Worm (Caenorhabditis elegans): ENCODE data around the gene srg-26.

DNA sequence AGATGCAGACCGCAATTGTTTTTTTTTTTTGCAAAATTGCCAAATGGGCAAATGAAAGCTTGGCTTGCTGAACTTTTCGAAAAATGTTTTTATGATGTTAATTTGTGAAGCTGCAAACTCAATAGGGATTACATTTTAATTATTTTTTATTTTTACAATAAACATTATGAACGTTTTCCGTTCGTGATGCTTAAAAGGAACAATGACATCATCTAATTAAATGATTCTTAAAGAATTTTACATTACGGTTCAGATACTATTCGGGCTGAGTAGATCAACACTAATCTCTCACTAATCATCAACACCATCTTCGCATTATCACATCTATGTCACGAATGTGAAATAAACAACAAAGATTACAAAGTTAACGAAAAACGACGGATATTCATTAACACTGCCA lies 18.6 kb upstream of the srg-26 start, which contains the start of gene C10G8.3:
- TF ChIP-seq unc-62 (GFP tag; optimal IDR thresholded peaks at IDR 0.05): no peak
- no peak for TF ChIP-seq elt-1 (tag; optimal IDR thresholded peaks at IDR 0.05)
- TF ChIP-seq lin-15B (tag; optimal IDR thresholded peaks at IDR 0.05): no peak
- TF ChIP-seq unc-39 (tag; optimal IDR thresholded peaks at IDR 0.05): no peak
- no peak for TF ChIP-seq ama-1 (optimal IDR thresholded peaks at IDR 0.05)
- TF ChIP-seq nhr-28 (tag; optimal IDR thresholded peaks at IDR 0.05): no peak
- TF ChIP-seq tbx-2 (tag; optimal IDR thresholded peaks at IDR 0.05): no peak
- TF ChIP-seq nhr-77 (tag; optimal IDR thresholded peaks at IDR 0.05): no peak
- TF ChIP-seq snpc-4 (tag; optimal IDR thresholded peaks at IDR 0.05): no peak
- TF ChIP-seq lsy-12 (tag; optimal IDR thresholded peaks at IDR 0.05): no peak
- TF ChIP-seq lin-39 (tag; optimal IDR thresholded peaks at IDR 0.05): no peak
- TF ChIP-seq nhr-12 (tag; optimal IDR thresholded peaks at IDR 0.05): no peak
